Worm (Caenorhabditis elegans): ENCODE results near the gene cdr-3.

ce11 chrV:12441420-12441819, 24.2 kb upstream of the cdr-3 start, which contains the start of gene pals-37:
- TF ChIP-seq dao-5 (tag; optimal IDR thresholded peaks at IDR 0.05) (no peak), him-1 (tag; optimal IDR thresholded peaks at IDR 0.05) (no peak)

Measured in whole organism, L4/young adult.